Worm (Caenorhabditis elegans): ENCODE data around the gene C33C12.1.
"Not testable (repeated sequence)": the region's sequence is repeated elsewhere in the genome, so short reads cannot be mapped to it uniquely, and the experiment has no call there.

- TF ChIP-seq pha-4 (tag; optimal IDR thresholded peaks at IDR 0.05); mep-1 (tag; optimal IDR thresholded peaks at IDR 0.05); nhr-76 (tag; optimal IDR thresholded peaks at IDR 0.05); unc-62 (GFP tag; optimal IDR thresholded peaks at IDR 0.05); elt-3 (tag; optimal IDR thresholded peaks at IDR 0.05); nhr-28 (tag; optimal IDR thresholded peaks at IDR 0.05); lin-13 (tag; optimal IDR thresholded peaks at IDR 0.05); ceh-83 (GFP tag; optimal IDR thresholded peaks at IDR 0.05): not testable (repeated sequence)
Measured at ce11 chrII:2163370-2163882, 34.6 kb upstream of the C33C12.1 start, which contains the start of gene C33C12.11.

Measured in whole organism, mixed stage, embryonic.